Worm (Caenorhabditis elegans): Measurements from ENCODE around the gene lys-4.
A peak's percentile ranks its signal among the peaks of the same experiment; 100 is the strongest.

lys-4 gene

DNA sequence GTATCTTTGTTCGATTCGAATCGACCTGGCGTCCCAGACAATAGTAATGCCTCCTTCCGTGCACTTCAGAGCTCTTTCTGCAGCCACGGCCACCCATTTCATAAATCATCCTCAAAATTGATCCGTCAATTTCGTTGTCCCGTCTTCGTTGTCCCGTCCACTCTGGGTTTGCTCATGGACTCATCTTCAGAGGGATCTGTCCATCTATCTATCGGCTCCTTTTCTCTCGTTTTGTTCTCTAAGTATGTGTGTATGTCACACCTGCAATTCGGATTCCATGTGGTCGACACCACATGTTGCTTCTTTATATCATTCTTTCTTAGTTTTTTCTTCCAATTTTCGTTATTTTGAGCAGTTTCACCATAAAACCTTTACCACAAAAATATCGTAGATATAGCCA lies 50.5 kb downstream of the lys-4 start:
- TF ChIP-seq jun-1 (tag; optimal IDR thresholded peaks at IDR 0.05) (no peak), pax-3 (tag; optimal IDR thresholded peaks at IDR 0.05) (no peak), rnt-1 (tag; optimal IDR thresholded peaks at IDR 0.05) (peak; percentile 46), nhr-84 (tag; optimal IDR thresholded peaks at IDR 0.05) (no peak), ets-5 (GFP tag; IDR thresholded peaks at IDR 0.05) (no peak), nhr-71 (tag; optimal IDR thresholded peaks at IDR 0.05) (peak; percentile 26), alr-1 (tag; optimal IDR thresholded peaks at IDR 0.05; ENCODE audit: borderline replicate concordance) (no peak), snpc-4 (tag; optimal IDR thresholded peaks at IDR 0.05) (no peak), lsy-2 (tag; optimal IDR thresholded peaks at IDR 0.05) (peak in 1 of 2 experiments; percentile 2), lin-14 (GFP tag; optimal IDR thresholded peaks at IDR 0.05) (peak; percentile 55), tbx-2 (tag; optimal IDR thresholded peaks at IDR 0.05) (no peak), fkh-4 (tag; optimal IDR thresholded peaks at IDR 0.05; ENCODE audit: borderline replicate concordance) (no peak), elt-2 (tag; optimal IDR thresholded peaks at IDR 0.05) (no peak), unc-130 (tag; optimal IDR thresholded peaks at IDR 0.05) (peak; percentile 8), dsc-1 (tag; optimal IDR thresholded peaks at IDR 0.05) (peak; percentile 66), ceh-88 (GFP tag; IDR thresholded peaks at IDR 0.05) (no peak), sup-37 (GFP tag; optimal IDR thresholded peaks at IDR 0.05) (no peak), isw-1 (GFP tag; IDR thresholded peaks at IDR 0.05) (no peak)

Measured in whole organism, L1 larva.